Worm (Caenorhabditis elegans) whole organism, young adult: ENCODE data around the gene Y66C5A.2.

Experiments
- F33H1.4 ChIP-seq: fragments of 200-800 bp; sonication (Bioruptor generic); IDR thresholded peaks from 2 replicates; pipeline ENCODE4 v1.3.6; 2022; ENCODE audit warnings: missing genetic modification reagents, missing genetic modification characterization, missing compliant biosample characterization
- K11D2.4 ChIP-seq: fragments of 200-800 bp; sonication (Bioruptor generic); IDR thresholded peaks from 2 replicates; pipeline ENCODE4 v1.3.6; 2022; ENCODE audit warnings: missing genetic modification reagents, missing genetic modification characterization, missing compliant biosample characterization
- attf-3 ChIP-seq: fragments of 200-800 bp; sonication (Bioruptor generic); conservative IDR thresholded peaks from 2 replicates; pipeline ENCODE4 v1.3.6; 2022; ENCODE audit warnings: missing genetic modification reagents, missing genetic modification characterization, missing compliant biosample characterization
- ceh-27 ChIP-seq: fragments of 200-800 bp; sonication (Bioruptor generic); optimal IDR thresholded peaks from 2 replicates; lab custom pipeline; 2018; ENCODE audit warnings: mild to moderate bottlenecking, missing genetic modification characterization, moderate library complexity, missing compliant biosample characterization
- dox-1 ChIP-seq: fragments of 200-800 bp; sonication (Bioruptor generic); IDR thresholded peaks from 2 replicates; pipeline ENCODE4 v1.3.6; 2022; ENCODE audit warnings: missing genetic modification reagents, missing genetic modification characterization, missing compliant biosample characterization
- ekl-4 ChIP-seq: fragments of 200-800 bp; sonication (Bioruptor generic); IDR thresholded peaks from 2 replicates; pipeline ENCODE4 v1.3.6; 2022; ENCODE audit warnings: missing genetic modification reagents, missing genetic modification characterization, missing compliant biosample characterization
- mel-28 ChIP-seq: sonication (generic microtip); optimal IDR thresholded peaks from 2 replicates; lab custom pipeline; 2016; ENCODE audit warnings: borderline replicate concordance, mild to moderate bottlenecking, missing genetic modification characterization, missing compliant biosample characterization
- mxl-1 ChIP-seq: sonication (generic microtip); optimal IDR thresholded peaks from 2 replicates; lab custom pipeline; 2016; ENCODE audit warnings: missing genetic modification characterization, missing compliant biosample characterization
- nhr-27 ChIP-seq: fragments of 200-800 bp; sonication (Bioruptor generic); optimal IDR thresholded peaks from 2 replicates; lab custom pipeline; 2018; ENCODE audit warnings: mild to moderate bottlenecking, missing genetic modification characterization, moderate library complexity, missing compliant biosample characterization
- snpc-4 ChIP-seq, 5 experiments: fragments of 150-350 bp in 1 of 5; sonication (generic microtip) in 4 of 5; optimal IDR thresholded peaks; 2 replicates each; lab custom pipeline; 2014 to 2018; ENCODE audit warnings: missing genetic modification characterization in 5 of 5, missing biosample characterization in 3 of 5, antibody characterized with exemption in 2 of 5, mild to moderate bottlenecking in 2 of 5, missing compliant biosample characterization in 2 of 5, missing genotype in 2 of 5, moderate library complexity in 2 of 5, missing genetic modification reagents in 1 of 5
- unc-130 ChIP-seq: sonication (generic microtip); optimal IDR thresholded peaks from 2 replicates; lab custom pipeline; 2016; ENCODE audit warnings: missing genetic modification reagents, missing genetic modification characterization, missing compliant biosample characterization
- zfh-2 ChIP-seq: fragments of 200-800 bp; sonication (Bioruptor generic); conservative IDR thresholded peaks from 2 replicates; pipeline ENCODE4 v1.3.6; 2022; ENCODE audit warnings: missing genetic modification reagents, missing genetic modification characterization, missing compliant biosample characterization

DNA sequence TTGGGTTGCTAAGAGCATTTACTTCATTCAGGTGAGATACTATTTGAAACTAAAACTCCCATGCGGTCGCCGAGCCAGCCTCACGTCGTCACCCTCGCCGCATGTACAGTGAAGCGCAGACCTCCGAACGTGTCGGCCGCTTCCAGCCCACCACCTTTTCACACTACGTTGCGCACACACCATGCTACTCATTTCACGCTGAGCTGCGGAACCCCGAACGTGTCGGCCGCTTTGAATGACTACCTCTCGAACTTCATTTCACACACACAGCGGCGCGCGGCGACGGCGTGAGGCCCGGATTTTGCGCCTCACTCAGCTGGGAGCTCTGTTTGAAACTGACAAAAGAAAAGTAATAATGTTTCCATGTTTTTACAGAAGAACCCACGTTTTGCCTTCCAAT is 21.1 kb downstream of the Y66C5A.2 start:
- TF ChIP-seq zfh-2 (GFP tag; lab: Robert Waterston, UW) (peak; percentile 78), K11D2.4 (GFP tag; lab: Robert Waterston, UW) (no peak), ekl-4 (GFP tag; lab: Robert Waterston, UW) (no peak), F33H1.4 (GFP tag; lab: Robert Waterston, UW) (no peak), attf-3 (GFP tag; lab: Robert Waterston, UW) (no peak), unc-130 (GFP tag; lab: Kevin White, UChicago) (no peak), nhr-27 (tag; lab: Kevin White, UChicago) (no peak), mel-28 (tag; lab: Kevin White, UChicago) (no peak), mxl-1 (tag; lab: Kevin White, UChicago) (no peak), ceh-27 (GFP tag; lab: Kevin White, UChicago) (no peak), snpc-4 (GFP tag; optimal IDR thresholded peaks at IDR 0.05; lab: Kevin White, UChicago) (no peak), snpc-4 (tag; optimal IDR thresholded peaks at IDR 0.05; lab: Kevin White, UChicago) (peak in 3 of 4 experiments; percentile 32 to 88 (median 82)), dox-1 (GFP tag; lab: Robert Waterston, UW) (no peak)
